Worm (Caenorhabditis elegans) whole organism, young adult: ENCODE results near the gene Y102A5C.4.

ENCODE experiments used
- lag-1 ChIP-seq: fragments of 200-800 bp; sonication (Bioruptor generic); IDR thresholded peaks from 2 replicates; pipeline ENCODE4 v1.3.6; 2022; ENCODE audit warnings: missing genetic modification reagents, missing genetic modification characterization, missing compliant biosample characterization
- madf-8 ChIP-seq: fragments of 200-800 bp; sonication (Bioruptor generic); conservative IDR thresholded peaks from 2 replicates; pipeline ENCODE4 v1.3.6; 2022; ENCODE audit warnings: missing genetic modification reagents, missing genetic modification characterization, missing compliant biosample characterization
- pha-4 ChIP-seq: fragments of 150-350 bp; sonication (generic microtip); optimal IDR thresholded peaks from 2 replicates; lab custom pipeline; 2014; ENCODE audit warnings: missing biosample characterization, missing genetic modification reagents, missing genetic modification characterization
- tlf-1 ChIP-seq: fragments of 200-800 bp; sonication (Bioruptor generic); optimal IDR thresholded peaks from 2 replicates; lab custom pipeline; 2018; ENCODE audit warnings: mild to moderate bottlenecking, missing genetic modification characterization, missing compliant biosample characterization
- zim-3 ChIP-seq: sonication (generic microtip); optimal IDR thresholded peaks from 2 replicates; lab custom pipeline; 2017; ENCODE audit warnings: mild to moderate bottlenecking, missing genetic modification characterization, moderate library complexity, missing compliant biosample characterization
- ztf-18 ChIP-seq: sonication (generic microtip); optimal IDR thresholded peaks from 2 replicates; lab custom pipeline; 2016; ENCODE audit warnings: missing genotype, mild to moderate bottlenecking, missing genetic modification characterization, missing compliant biosample characterization
- ztf-22 ChIP-seq: fragments of 200-800 bp; sonication (Bioruptor generic); optimal IDR thresholded peaks from 2 replicates; lab custom pipeline; 2018; ENCODE audit warnings: mild to moderate bottlenecking, missing genetic modification characterization, moderate library complexity, missing compliant biosample characterization

DNA sequence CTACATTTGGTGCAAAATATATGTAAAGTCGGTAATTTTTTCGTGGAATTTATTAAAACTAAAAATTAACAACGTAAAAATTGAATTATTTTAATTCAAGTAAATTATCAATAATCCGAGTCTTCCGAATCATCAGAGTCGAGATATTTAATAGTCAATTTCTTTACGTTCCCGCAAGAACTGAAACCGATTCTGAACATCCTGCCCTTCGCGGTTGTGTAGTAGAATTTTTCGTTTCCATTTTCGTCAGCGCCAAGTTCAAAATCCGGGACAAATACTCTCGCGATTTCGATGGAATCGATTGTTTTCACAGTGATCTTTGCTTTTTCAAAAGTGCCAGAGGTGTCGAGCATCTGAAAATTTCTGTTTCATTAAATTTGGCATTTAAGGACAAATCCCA lies 2.4 kb upstream of the Y102A5C.4 start:
- TF ChIP-seq pha-4 (tag; lab: Kevin White, UChicago): no peak
- peak; percentile 28 for TF ChIP-seq tlf-1 (GFP tag; lab: Kevin White, UChicago)
- TF ChIP-seq lag-1: no peak
- TF ChIP-seq ztf-18: no peak
- TF ChIP-seq madf-8: no peak
- TF ChIP-seq zim-3: peak; percentile 9
- no peak for TF ChIP-seq ztf-22
